Worm (Caenorhabditis elegans) whole organism, L1 larva: ENCODE results near the gene R04B5.6.

Experiments used
- C04F5.9 ChIP-seq: sonication (generic microtip); optimal IDR thresholded peaks from 2 replicates; lab custom pipeline; 2016; ENCODE audit warnings: missing genetic modification characterization, missing compliant biosample characterization
- alr-1 ChIP-seq: fragments of 200-800 bp; sonication (Bioruptor generic); optimal IDR thresholded peaks from 2 replicates; lab custom pipeline; 2018; ENCODE audit warnings: borderline replicate concordance, mild to moderate bottlenecking, missing genetic modification characterization, missing compliant biosample characterization
- aly-2 ChIP-seq: fragments of 150-350 bp; optimal IDR thresholded peaks from 2 replicates; lab custom pipeline; 2014; ENCODE audit warnings: missing biosample characterization, missing genetic modification characterization
- blmp-1 ChIP-seq: fragments of 150-350 bp; optimal IDR thresholded peaks from 2 replicates; lab custom pipeline; 2014; ENCODE audit warnings: missing biosample characterization, missing genetic modification characterization
- ceh-8 ChIP-seq: fragments of 200-800 bp; sonication (Bioruptor generic); optimal IDR thresholded peaks from 2 replicates; lab custom pipeline; 2018; ENCODE audit warnings: mild to moderate bottlenecking, missing genetic modification characterization, moderate library complexity, missing compliant biosample characterization
- ceh-88 ChIP-seq: fragments of 200-800 bp; sonication (Bioruptor generic); IDR thresholded peaks from 2 replicates; pipeline ENCODE4 v1.3.6; 2022; ENCODE audit warnings: missing genetic modification characterization, missing compliant biosample characterization
- ceh-90 ChIP-seq: sonication (generic microtip); optimal IDR thresholded peaks from 2 replicates; lab custom pipeline; 2016; ENCODE audit warnings: missing genetic modification characterization, missing compliant biosample characterization
- ces-1 ChIP-seq: fragments of 150-350 bp; optimal IDR thresholded peaks from 2 replicates; lab custom pipeline; 2014; ENCODE audit warnings: missing biosample characterization, missing genetic modification reagents, missing genetic modification characterization
- dpl-1 ChIP-seq, 3 experiments: fragments of 150-350 bp in 2 of 3; sonication (generic microtip) in 1 of 3; optimal IDR thresholded peaks; 2 replicates each; lab custom pipeline; 2014 to 2017; ENCODE audit warnings: missing biosample characterization in 3 of 3, missing genetic modification characterization in 3 of 3, missing genetic modification reagents in 3 of 3
- efl-1 ChIP-seq, 4 experiments: fragments of 150-350 bp; optimal IDR thresholded peaks in 3 of 4; peaks in 1 of 4; 1 replicate in 1 of 4; 2 replicates in 3 of 4; lab custom pipeline; 2014; ENCODE audit warnings: missing biosample characterization in 2 of 4, missing genetic modification characterization in 2 of 4, missing genetic modification reagents in 2 of 4
- efl-3 ChIP-seq: fragments of 200-800 bp; sonication (Bioruptor generic); optimal IDR thresholded peaks from 2 replicates; lab custom pipeline; 2018; ENCODE audit warnings: mild to moderate bottlenecking, missing genetic modification characterization, missing compliant biosample characterization
- elt-2 ChIP-seq: sonication (generic microtip); optimal IDR thresholded peaks from 2 replicates; lab custom pipeline; 2016; ENCODE audit warnings: missing genetic modification characterization, mild to moderate bottlenecking, inconsistent platforms, missing compliant biosample characterization, missing genetic modification reagents
- ets-5 ChIP-seq: fragments of 200-800 bp; sonication (Bioruptor generic); IDR thresholded peaks from 2 replicates; pipeline ENCODE4 v1.3.6; 2022; ENCODE audit warnings: missing genetic modification characterization, missing compliant biosample characterization
- grh-1 ChIP-seq: fragments of 200-800 bp; sonication (Bioruptor generic); IDR thresholded peaks from 2 replicates; pipeline ENCODE4 v1.3.6; 2022; ENCODE audit warnings: missing genetic modification reagents, missing genetic modification characterization, missing compliant biosample characterization
- hlh-17 ChIP-seq: fragments of 200-800 bp; sonication (Bioruptor generic); optimal IDR thresholded peaks from 2 replicates; lab custom pipeline; 2018; ENCODE audit warnings: missing genetic modification characterization, mild to moderate bottlenecking, missing compliant biosample characterization, moderate library complexity, borderline replicate concordance
- hlh-4 ChIP-seq: sonication (generic microtip); optimal IDR thresholded peaks from 2 replicates; lab custom pipeline; 2016; ENCODE audit warnings: mild to moderate bottlenecking, missing genetic modification characterization, missing compliant biosample characterization
- irx-1 ChIP-seq: sonication (generic microtip); optimal IDR thresholded peaks from 2 replicates; lab custom pipeline; 2016; ENCODE audit warnings: missing genetic modification characterization, missing compliant biosample characterization
- jun-1 ChIP-seq: fragments of 150-350 bp; optimal IDR thresholded peaks from 2 replicates; lab custom pipeline; 2014; ENCODE audit warnings: missing biosample characterization, missing genetic modification reagents, missing genetic modification characterization
- lin-13 ChIP-seq: fragments of 150-350 bp; optimal IDR thresholded peaks from 2 replicates; lab custom pipeline; 2014; ENCODE audit warnings: missing biosample characterization, missing genetic modification reagents, missing genetic modification characterization
- lin-14 ChIP-seq: fragments of 200-800 bp; sonication (Bioruptor generic); optimal IDR thresholded peaks from 2 replicates; lab custom pipeline; 2018; ENCODE audit warnings: mild to moderate bottlenecking, missing genetic modification characterization, moderate library complexity, missing compliant biosample characterization
- lin-15B ChIP-seq: fragments of 150-350 bp; sonication (generic microtip); optimal IDR thresholded peaks from 3 replicates; lab custom pipeline; 2014; ENCODE audit warnings: missing biosample characterization, missing genetic modification characterization
- lin-35 ChIP-seq, 2 experiments: fragments of 150-350 bp; optimal IDR thresholded peaks; 2 replicates each; lab custom pipeline; 2014; ENCODE audit warnings: missing biosample characterization in 2 of 2, missing genetic modification characterization in 2 of 2, missing genetic modification reagents in 2 of 2
- lin-39 ChIP-seq: fragments of 150-350 bp; optimal IDR thresholded peaks from 2 replicates; lab custom pipeline; 2014; ENCODE audit warnings: missing biosample characterization, missing genetic modification reagents, missing genetic modification characterization
- lir-3 ChIP-seq: sonication (generic microtip); optimal IDR thresholded peaks from 2 replicates; lab custom pipeline; 2016; ENCODE audit warnings: mild to moderate bottlenecking, missing genetic modification characterization, moderate library complexity, missing compliant biosample characterization; ENCODE audit not compliant: poor library complexity
- lsy-2 ChIP-seq, 2 experiments: fragments of 150-350 bp; optimal IDR thresholded peaks; 2 replicates each; lab custom pipeline; 2014; ENCODE audit warnings: missing biosample characterization in 2 of 2, missing genetic modification characterization in 2 of 2
- mab-9 ChIP-seq: fragments of 200-800 bp; sonication (Bioruptor generic); IDR thresholded peaks from 2 replicates; pipeline ENCODE4 v1.3.6; 2022; ENCODE audit warnings: missing genetic modification reagents, missing genetic modification characterization, missing compliant biosample characterization
- mdl-1 ChIP-seq, 2 experiments: fragments of 150-350 bp; optimal IDR thresholded peaks; 2 replicates each; lab custom pipeline; 2014 to 2017; ENCODE audit warnings: missing biosample characterization in 2 of 2, missing genetic modification characterization in 2 of 2, inconsistent platforms in 1 of 2
- nhr-12 ChIP-seq: sonication (generic microtip); optimal IDR thresholded peaks from 2 replicates; lab custom pipeline; 2017; ENCODE audit warnings: missing biosample characterization, missing genetic modification characterization
- nhr-19 ChIP-seq: fragments of 200-800 bp; sonication (Bioruptor generic); conservative IDR thresholded peaks from 2 replicates; pipeline ENCODE4 v1.3.6; 2022; ENCODE audit warnings: missing genetic modification characterization, missing compliant biosample characterization
- nhr-28 ChIP-seq: fragments of 150-350 bp; optimal IDR thresholded peaks from 2 replicates; lab custom pipeline; 2014; ENCODE audit warnings: missing biosample characterization, missing genetic modification characterization
- nhr-71 ChIP-seq: sonication (generic microtip); optimal IDR thresholded peaks from 2 replicates; lab custom pipeline; 2016; ENCODE audit warnings: mild to moderate bottlenecking, missing genetic modification characterization, moderate library complexity, missing compliant biosample characterization
- nhr-85 ChIP-seq: sonication (generic microtip); peaks from one replicate; lab custom pipeline; 2016; ENCODE audit warnings: missing genetic modification characterization, inconsistent platforms, missing compliant biosample characterization
- pax-3 ChIP-seq: fragments of 200-800 bp; sonication (Bioruptor generic); optimal IDR thresholded peaks from 2 replicates; lab custom pipeline; 2018; ENCODE audit warnings: mild to moderate bottlenecking, missing genetic modification characterization, moderate library complexity, missing compliant biosample characterization
- pqm-1 ChIP-seq: sonication (generic microtip); optimal IDR thresholded peaks from 3 replicates; lab custom pipeline; 2017; ENCODE audit warnings: missing biosample characterization, missing genetic modification characterization
- rnt-1 ChIP-seq: sonication (generic microtip); optimal IDR thresholded peaks from 2 replicates; lab custom pipeline; 2016; ENCODE audit warnings: mild to moderate bottlenecking, missing genetic modification characterization, moderate library complexity, missing compliant biosample characterization
- snpc-4 ChIP-seq: fragments of 150-350 bp; optimal IDR thresholded peaks from 2 replicates; lab custom pipeline; 2014; ENCODE audit warnings: missing biosample characterization, missing genetic modification characterization
- snu-23 ChIP-seq: sonication (generic microtip); optimal IDR thresholded peaks from 2 replicates; lab custom pipeline; 2016; ENCODE audit warnings: missing genetic modification characterization, missing compliant biosample characterization
- sox-4 ChIP-seq: sonication (generic microtip); optimal IDR thresholded peaks from 2 replicates; lab custom pipeline; 2016; ENCODE audit warnings: missing genetic modification characterization, missing compliant biosample characterization
- sup-37 ChIP-seq: fragments of 200-800 bp; sonication (Bioruptor generic); optimal IDR thresholded peaks from 2 replicates; lab custom pipeline; 2018; ENCODE audit warnings: mild to moderate bottlenecking, missing genetic modification characterization, missing compliant biosample characterization
- swsn-7 ChIP-seq: sonication (generic microtip); optimal IDR thresholded peaks from 2 replicates; lab custom pipeline; 2016; ENCODE audit warnings: missing genetic modification characterization, missing compliant biosample characterization
- tbx-2 ChIP-seq: sonication (generic microtip); optimal IDR thresholded peaks from 2 replicates; lab custom pipeline; 2016; ENCODE audit warnings: missing genetic modification characterization, missing compliant biosample characterization
- tlp-1 ChIP-seq: fragments of 150-350 bp; optimal IDR thresholded peaks from 2 replicates; lab custom pipeline; 2014; ENCODE audit warnings: missing biosample characterization, missing genetic modification characterization
- unc-30 ChIP-seq: sonication (generic microtip); optimal IDR thresholded peaks from 2 replicates; lab custom pipeline; 2017; ENCODE audit warnings: missing biosample characterization, missing genetic modification characterization
- unc-86 ChIP-seq: sonication (generic microtip); optimal IDR thresholded peaks from 2 replicates; lab custom pipeline; 2016; ENCODE audit warnings: missing genetic modification characterization, missing compliant biosample characterization
- vab-15 ChIP-seq: sonication (generic microtip); optimal IDR thresholded peaks from 2 replicates; lab custom pipeline; 2017; ENCODE audit warnings: missing genotype, mild to moderate bottlenecking, missing genetic modification characterization, missing compliant biosample characterization
- zag-1 ChIP-seq: fragments of 150-350 bp; optimal IDR thresholded peaks from 2 replicates; lab custom pipeline; 2014; ENCODE audit warnings: missing biosample characterization, missing genetic modification characterization
- ztf-11 ChIP-seq, 2 experiments: sonication (generic microtip); optimal IDR thresholded peaks; 2 replicates each; lab custom pipeline; 2016 to 2017; ENCODE audit warnings: missing genetic modification characterization in 2 of 2, missing biosample characterization in 1 of 2, missing compliant biosample characterization in 1 of 2
- ztf-4 ChIP-seq: fragments of 150-350 bp; optimal IDR thresholded peaks from 2 replicates; lab custom pipeline; 2014; ENCODE audit warnings: missing biosample characterization, missing genetic modification characterization

R04B5.6 gene

DNA sequence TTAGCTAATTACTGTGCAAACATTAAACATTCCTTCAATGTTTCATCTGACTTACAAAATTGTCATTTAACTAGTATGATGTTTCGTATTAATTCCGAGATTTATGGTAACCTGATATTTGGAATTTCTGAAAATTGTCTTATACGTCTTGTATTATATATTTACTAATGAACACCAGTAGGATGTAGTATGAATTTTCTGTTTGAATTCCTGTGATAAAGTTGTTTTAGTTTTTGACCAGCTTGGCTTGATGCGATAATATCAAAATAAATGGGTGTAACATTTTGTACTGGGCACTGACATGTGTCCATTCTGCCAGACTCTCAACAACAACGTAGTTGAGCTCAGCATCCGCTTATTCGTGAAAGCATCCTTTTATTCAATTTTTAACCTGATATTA is at the start of gene R04B5.6:
Gene R04B5.6 (plus strand): TSS at position 301 of the 400 bp plus-strand sequence.
- TF ChIP-seq hlh-4 (tag; lab: Kevin White, UChicago) (no peak), tlp-1 (no peak), nhr-28 (tag; lab: Kevin White, UChicago) (no peak), nhr-85 (tag; lab: Kevin White, UChicago) (peak; percentile 37), pqm-1 (no peak), sox-4 (tag; lab: Kevin White, UChicago) (no peak)

- TF ChIP-seq zag-1 (tag; lab: Kevin White, UChicago): no peak
- no peak for TF ChIP-seq mdl-1 (tag; optimal IDR thresholded peaks at IDR 0.05; lab: Kevin White, UChicago)
- no peak for TF ChIP-seq nhr-71
- TF ChIP-seq lin-35 (GFP tag; optimal IDR thresholded peaks at IDR 0.05; lab: Kevin White, UChicago): no peak
- no peak for TF ChIP-seq grh-1 (GFP tag; lab: Robert Waterston, UW)
- peak; percentile 15 for TF ChIP-seq swsn-7 (tag; lab: Kevin White, UChicago)
- TF ChIP-seq ztf-11 (tag; optimal IDR thresholded peaks at IDR 0.05; lab: Kevin White, UChicago): no peak
- no peak for TF ChIP-seq efl-1 (optimal IDR thresholded peaks at IDR 0.05; lab: Kevin White, UChicago)
- peak in 1 of 2 experiments; percentile 89 for TF ChIP-seq efl-1 (GFP tag; optimal IDR thresholded peaks at IDR 0.05 in 1 of 2; lab: Kevin White, UChicago)
- peak; percentile 52 for TF ChIP-seq lin-14 (GFP tag; lab: Kevin White, UChicago)
- TF ChIP-seq ces-1: no peak
- peak; percentile 61 for TF ChIP-seq nhr-85 (tag; lab: Kevin White, UChicago)
- TF ChIP-seq vab-15: no peak
- peak in 1 of 2 experiments; percentile 25 for TF ChIP-seq lsy-2 (tag; optimal IDR thresholded peaks at IDR 0.05; lab: Kevin White, UChicago)
- no peak for TF ChIP-seq lin-39
- TF ChIP-seq ceh-8 (GFP tag; lab: Kevin White, UChicago): peak; percentile 31
- no peak for TF ChIP-seq lir-3 (tag; lab: Kevin White, UChicago)
- no peak for TF ChIP-seq unc-30 (tag; lab: Kevin White, UChicago)
- TF ChIP-seq sup-37 (GFP tag; lab: Kevin White, UChicago): no peak
- no peak for TF ChIP-seq tbx-2 (tag; lab: Kevin White, UChicago)
- peak; percentile 96 for TF ChIP-seq blmp-1 (tag; lab: Kevin White, UChicago)
- no peak for TF ChIP-seq snu-23 (GFP tag; lab: Kevin White, UChicago)
- TF ChIP-seq ceh-90 (tag; lab: Kevin White, UChicago): no peak
- TF ChIP-seq mab-9 (GFP tag; lab: Robert Waterston, UW): no peak
- TF ChIP-seq pax-3 (tag; lab: Kevin White, UChicago): no peak
These were observed 49.4 kb upstream of the R04B5.6 start for ce11 chrV:10035586-10035985.

DNA sequence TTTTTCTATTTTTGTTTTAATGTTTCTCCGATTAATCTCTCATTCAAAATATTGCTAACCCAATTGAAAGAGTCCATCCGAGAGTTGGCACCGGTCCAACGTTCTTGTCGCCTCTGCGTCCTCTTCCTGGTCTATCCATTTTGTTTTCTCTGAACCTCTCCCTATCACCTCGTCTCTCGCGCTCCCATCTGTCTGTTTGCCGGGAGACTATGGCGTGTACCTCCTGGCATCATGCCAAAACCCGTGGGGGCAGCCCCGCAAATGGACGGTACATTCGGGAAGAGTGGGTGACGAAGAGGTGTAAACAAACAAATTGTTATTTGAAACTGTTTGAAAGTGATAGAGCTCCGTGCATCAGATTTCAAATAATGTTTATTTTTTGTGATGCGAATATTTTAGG is 48.7 kb upstream of the R04B5.6 start, which contains the start of gene T06E8.2:
Gene T06E8.2 (minus strand): TSS at position 139 of the 400 bp plus-strand sequence.
- TF ChIP-seq rnt-1 (tag; lab: Kevin White, UChicago) (peak; percentile 52), grh-1 (GFP tag; lab: Robert Waterston, UW) (0 out of 2 replicates have a peak, but pooled peaks have one; percentile 34), lsy-2 (tag; optimal IDR thresholded peaks at IDR 0.05; lab: Kevin White, UChicago) (peak; percentile 34 to 43), nhr-19 (GFP tag; lab: Robert Waterston, UW) (peak; percentile 58), jun-1 (tag; lab: Kevin White, UChicago) (no peak), alr-1 (tag; lab: Kevin White, UChicago) (no peak), nhr-12 (tag; lab: Kevin White, UChicago) (no peak), lin-14 (GFP tag; lab: Kevin White, UChicago) (peak; percentile 88), snpc-4 (tag; lab: Kevin White, UChicago) (no peak), hlh-17 (GFP tag; lab: Kevin White, UChicago) (no peak), aly-2 (tag; lab: Kevin White, UChicago) (no peak), nhr-28 (tag; lab: Kevin White, UChicago) (no peak), lin-15B (tag; lab: Kevin White, UChicago) (no peak), efl-3 (GFP tag; lab: Kevin White, UChicago) (no peak), lin-13 (GFP tag; lab: Kevin White, UChicago) (peak; percentile 13), dpl-1 (GFP tag; optimal IDR thresholded peaks at IDR 0.05; lab: Kevin White, UChicago) (peak in 1 of 3 experiments; percentile 21), ztf-4 (tag; lab: Kevin White, UChicago) (no peak), nhr-71 (peak; percentile 80), sup-37 (GFP tag; lab: Kevin White, UChicago) (no peak), ceh-88 (no peak), elt-2 (tag; lab: Kevin White, UChicago) (no peak), nhr-85 (tag; lab: Kevin White, UChicago) (peak; percentile 86), unc-86 (tag; lab: Kevin White, UChicago) (no peak), ces-1 (no peak), C04F5.9 (tag; lab: Kevin White, UChicago) (no peak), tlp-1 (no peak), ets-5 (GFP tag; lab: Robert Waterston, UW) (no peak), irx-1 (peak; percentile 32)
